Worm (Caenorhabditis elegans) whole organism, young adult: Measurements from ENCODE around the gene melo-3.

Experiments used
- B0019.2 ChIP-seq: fragments of 200-800 bp; sonication (Bioruptor generic); conservative IDR thresholded peaks from 2 replicates; pipeline ENCODE4 v1.3.6; 2022; ENCODE audit warnings: missing genetic modification reagents, missing genetic modification characterization, missing compliant biosample characterization
- F22D6.2 ChIP-seq: sonication (generic microtip); optimal IDR thresholded peaks from 2 replicates; lab custom pipeline; 2016; ENCODE audit warnings: mild to moderate bottlenecking, missing genetic modification characterization, missing compliant biosample characterization
- F23B12.7 ChIP-seq: sonication (generic microtip); optimal IDR thresholded peaks from 2 replicates; lab custom pipeline; 2017; ENCODE audit warnings: missing genetic modification characterization, mild to moderate bottlenecking, missing compliant biosample characterization, antibody characterized with exemption, moderate library complexity; ENCODE audit not compliant: insufficient read depth
- F37B4.10 ChIP-seq: fragments of 200-800 bp; sonication (Bioruptor generic); IDR thresholded peaks from 2 replicates; pipeline ENCODE4 v1.3.6; 2022; ENCODE audit warnings: missing genetic modification characterization, missing compliant biosample characterization
- F39B2.1 ChIP-seq: fragments of 200-800 bp; sonication (Bioruptor generic); IDR thresholded peaks from 2 replicates; pipeline ENCODE4 v1.3.6; 2022; ENCODE audit warnings: missing genetic modification reagents, missing genetic modification characterization, missing compliant biosample characterization
- F55B11.4 ChIP-seq: sonication (generic microtip); optimal IDR thresholded peaks from 2 replicates; lab custom pipeline; 2016; ENCODE audit warnings: missing compliant biosample characterization, missing genetic modification characterization, borderline replicate concordance; ENCODE audit not compliant: insufficient read depth
- F57A8.1 ChIP-seq: fragments of 200-800 bp; sonication (Bioruptor generic); optimal IDR thresholded peaks from 2 replicates; lab custom pipeline; 2018; ENCODE audit warnings: mild to moderate bottlenecking, missing genetic modification characterization, moderate library complexity, missing compliant biosample characterization
- K12H6.12 ChIP-seq: fragments of 200-800 bp; sonication (Bioruptor generic); optimal IDR thresholded peaks from 2 replicates; lab custom pipeline; 2018; ENCODE audit warnings: mild to moderate bottlenecking, missing genetic modification characterization, missing compliant biosample characterization
- Y53G8AR.9 ChIP-seq: fragments of 200-800 bp; sonication (Bioruptor generic); conservative IDR thresholded peaks from 2 replicates; pipeline ENCODE4 v1.3.6; 2022; ENCODE audit warnings: missing genetic modification reagents, missing genetic modification characterization, missing compliant biosample characterization
- Y67H2A.10 ChIP-seq: fragments of 200-800 bp; sonication (Bioruptor generic); conservative IDR thresholded peaks from 2 replicates; pipeline ENCODE4 v1.3.6; 2022; ENCODE audit warnings: missing genetic modification reagents, missing genetic modification characterization, missing compliant biosample characterization
- Y79H2A.3 ChIP-seq: fragments of 200-800 bp; sonication (Bioruptor generic); conservative IDR thresholded peaks from 2 replicates; pipeline ENCODE4 v1.3.6; 2022; ENCODE audit warnings: missing genetic modification reagents, missing genetic modification characterization, missing compliant biosample characterization
- Y95B8A.8 ChIP-seq: fragments of 200-800 bp; sonication (Bioruptor generic); IDR thresholded peaks from 2 replicates; pipeline ENCODE4 v1.3.6; 2022; ENCODE audit warnings: missing genetic modification reagents, missing genetic modification characterization, missing compliant biosample characterization
- attf-5 ChIP-seq: fragments of 200-800 bp; sonication (Bioruptor generic); optimal IDR thresholded peaks from 2 replicates; lab custom pipeline; 2018; ENCODE audit warnings: mild to moderate bottlenecking, missing genetic modification characterization, missing compliant biosample characterization
- attf-6 ChIP-seq: fragments of 200-800 bp; sonication (Bioruptor generic); IDR thresholded peaks from 2 replicates; pipeline ENCODE4 v1.3.6; 2022; ENCODE audit warnings: missing genetic modification reagents, missing genetic modification characterization, missing compliant biosample characterization
- bed-1 ChIP-seq: fragments of 200-800 bp; sonication (Bioruptor generic); IDR thresholded peaks from 2 replicates; pipeline ENCODE4 v1.3.6; 2022; ENCODE audit warnings: missing genetic modification reagents, missing genetic modification characterization, missing compliant biosample characterization
- ccch-3 ChIP-seq: fragments of 200-800 bp; sonication (Bioruptor generic); optimal IDR thresholded peaks from 2 replicates; lab custom pipeline; 2018; ENCODE audit warnings: mild to moderate bottlenecking, missing genetic modification characterization, missing compliant biosample characterization
- ceh-40 ChIP-seq: fragments of 200-800 bp; sonication (Bioruptor generic); IDR thresholded peaks from 2 replicates; pipeline ENCODE4 v1.3.6; 2022; ENCODE audit warnings: missing genetic modification characterization, missing compliant biosample characterization
- ceh-58 ChIP-seq: fragments of 200-800 bp; sonication (Bioruptor generic); IDR thresholded peaks from 2 replicates; pipeline ENCODE4 v1.3.6; 2022; ENCODE audit warnings: missing genetic modification characterization, missing compliant biosample characterization
- chd-7 ChIP-seq: sonication (generic microtip); optimal IDR thresholded peaks from 2 replicates; lab custom pipeline; 2016; ENCODE audit warnings: mild to moderate bottlenecking, missing genetic modification characterization, moderate library complexity, missing compliant biosample characterization
- dox-1 ChIP-seq: fragments of 200-800 bp; sonication (Bioruptor generic); IDR thresholded peaks from 2 replicates; pipeline ENCODE4 v1.3.6; 2022; ENCODE audit warnings: missing genetic modification reagents, missing genetic modification characterization, missing compliant biosample characterization
- dpff-1 ChIP-seq: sonication (generic microtip); optimal IDR thresholded peaks from 2 replicates; lab custom pipeline; 2017; ENCODE audit warnings: mild to moderate bottlenecking, missing genetic modification characterization, missing compliant biosample characterization
- dpl-1 ChIP-seq: fragments of 150-350 bp; optimal IDR thresholded peaks from 2 replicates; lab custom pipeline; 2014; ENCODE audit warnings: missing biosample characterization, missing genetic modification reagents, missing genetic modification characterization
- efl-1 ChIP-seq: fragments of 150-350 bp; optimal IDR thresholded peaks from 2 replicates; lab custom pipeline; 2014; ENCODE audit warnings: missing biosample characterization, missing genetic modification reagents, missing genetic modification characterization
- ekl-4 ChIP-seq: fragments of 200-800 bp; sonication (Bioruptor generic); IDR thresholded peaks from 2 replicates; pipeline ENCODE4 v1.3.6; 2022; ENCODE audit warnings: missing genetic modification reagents, missing genetic modification characterization, missing compliant biosample characterization
- ets-4 ChIP-seq: fragments of 200-800 bp; sonication (Bioruptor generic); optimal IDR thresholded peaks from 2 replicates; lab custom pipeline; 2018; ENCODE audit warnings: mild to moderate bottlenecking, missing genetic modification characterization, missing compliant biosample characterization
- fkh-3 ChIP-seq: sonication (generic microtip); optimal IDR thresholded peaks from 2 replicates; lab custom pipeline; 2016; ENCODE audit warnings: mild to moderate bottlenecking, missing genetic modification characterization, missing compliant biosample characterization
- hlh-26 ChIP-seq: fragments of 200-800 bp; sonication (Bioruptor generic); conservative IDR thresholded peaks from 2 replicates; pipeline ENCODE4 v1.3.6; 2022; ENCODE audit warnings: missing genetic modification reagents, missing genetic modification characterization, missing compliant biosample characterization
- hmg-1.2 ChIP-seq: fragments of 200-800 bp; sonication (Bioruptor generic); IDR thresholded peaks from 2 replicates; pipeline ENCODE4 v1.3.6; 2022; ENCODE audit warnings: missing genetic modification reagents, missing genetic modification characterization, missing compliant biosample characterization
- hmg-20 ChIP-seq: fragments of 200-800 bp; sonication (Bioruptor generic); IDR thresholded peaks from 2 replicates; pipeline ENCODE4 v1.3.6; 2022; ENCODE audit warnings: missing genetic modification reagents, missing genetic modification characterization, missing compliant biosample characterization
- lin-40 ChIP-seq: sonication (generic microtip); optimal IDR thresholded peaks from 2 replicates; lab custom pipeline; 2016; ENCODE audit warnings: missing genetic modification characterization, mild to moderate bottlenecking, missing compliant biosample characterization, missing genotype, missing genetic modification reagents
- lin-54 ChIP-seq: fragments of 200-800 bp; sonication (Bioruptor generic); optimal IDR thresholded peaks from 2 replicates; lab custom pipeline; 2018; ENCODE audit warnings: mild to moderate bottlenecking, missing genetic modification characterization, missing compliant biosample characterization
- madf-3 ChIP-seq: fragments of 200-800 bp; sonication (Bioruptor generic); IDR thresholded peaks from 2 replicates; pipeline ENCODE4 v1.3.6; 2022; ENCODE audit warnings: missing genetic modification reagents, missing genetic modification characterization, missing compliant biosample characterization
- madf-8 ChIP-seq: fragments of 200-800 bp; sonication (Bioruptor generic); conservative IDR thresholded peaks from 2 replicates; pipeline ENCODE4 v1.3.6; 2022; ENCODE audit warnings: missing genetic modification reagents, missing genetic modification characterization, missing compliant biosample characterization
- mel-28 ChIP-seq: sonication (generic microtip); optimal IDR thresholded peaks from 2 replicates; lab custom pipeline; 2016; ENCODE audit warnings: borderline replicate concordance, mild to moderate bottlenecking, missing genetic modification characterization, missing compliant biosample characterization
- nfyb-1 ChIP-seq: fragments of 200-800 bp; sonication (Bioruptor generic); IDR thresholded peaks from 2 replicates; pipeline ENCODE4 v1.3.6; 2022; ENCODE audit warnings: missing genetic modification reagents, missing genetic modification characterization, missing compliant biosample characterization
- pbrm-1 ChIP-seq: fragments of 200-800 bp; sonication (Bioruptor generic); IDR thresholded peaks from 2 replicates; pipeline ENCODE4 v1.3.6; 2022; ENCODE audit warnings: missing genetic modification reagents, missing genetic modification characterization, missing compliant biosample characterization
- pha-4 ChIP-seq: fragments of 150-350 bp; sonication (generic microtip); optimal IDR thresholded peaks from 2 replicates; lab custom pipeline; 2014; ENCODE audit warnings: missing biosample characterization, missing genetic modification reagents, missing genetic modification characterization
- rec-8 ChIP-seq, 2 experiments: sonication (generic microtip); optimal IDR thresholded peaks; 2 replicates each; lab custom pipeline; 2016; ENCODE audit warnings: mild to moderate bottlenecking in 2 of 2, missing genetic modification characterization in 2 of 2, missing genetic modification reagents in 2 of 2, missing genotype in 2 of 2, missing biosample characterization in 1 of 2, missing compliant biosample characterization in 1 of 2, moderate library complexity in 1 of 2
- rpc-1 ChIP-seq, 2 experiments: fragments of 150-350 bp in 1 of 2; sonication (generic microtip) in 1 of 2; optimal IDR thresholded peaks; 2 replicates each; lab custom pipeline; 2014 to 2018; ENCODE audit warnings: missing biosample characterization in 1 of 2, missing genetic modification characterization in 1 of 2, missing genetic modification reagents in 1 of 2, missing genotype in 1 of 2
- sdz-38 ChIP-seq: sonication (generic microtip); optimal IDR thresholded peaks from 2 replicates; lab custom pipeline; 2016; ENCODE audit warnings: missing genotype, missing genetic modification characterization, missing compliant biosample characterization
- snpc-1.1 ChIP-seq: sonication (generic microtip); optimal IDR thresholded peaks from 2 replicates; lab custom pipeline; 2017; ENCODE audit warnings: missing genetic modification characterization, mild to moderate bottlenecking, missing compliant biosample characterization, antibody characterized with exemption, moderate library complexity, missing genotype, missing genetic modification reagents; ENCODE audit not compliant: insufficient read depth
- somi-1 ChIP-seq: fragments of 200-800 bp; sonication (Bioruptor generic); optimal IDR thresholded peaks from 2 replicates; lab custom pipeline; 2018; ENCODE audit warnings: mild to moderate bottlenecking, missing genetic modification characterization, missing compliant biosample characterization
- tlf-1 ChIP-seq: fragments of 200-800 bp; sonication (Bioruptor generic); optimal IDR thresholded peaks from 2 replicates; lab custom pipeline; 2018; ENCODE audit warnings: mild to moderate bottlenecking, missing genetic modification characterization, missing compliant biosample characterization
- unc-62 ChIP-seq: fragments of 150-350 bp; optimal IDR thresholded peaks from 2 replicates; lab custom pipeline; 2014; ENCODE audit warnings: missing biosample characterization, missing genetic modification reagents, missing genetic modification characterization
- xnd-1 ChIP-seq: sonication (generic microtip); optimal IDR thresholded peaks from 2 replicates; lab custom pipeline; 2016; ENCODE audit warnings: missing genotype, missing genetic modification reagents, missing genetic modification characterization, missing compliant biosample characterization
- ztf-18 ChIP-seq: sonication (generic microtip); optimal IDR thresholded peaks from 2 replicates; lab custom pipeline; 2016; ENCODE audit warnings: missing genotype, mild to moderate bottlenecking, missing genetic modification characterization, missing compliant biosample characterization
- ztf-25 ChIP-seq: fragments of 200-800 bp; sonication (Bioruptor generic); IDR thresholded peaks from 2 replicates; pipeline ENCODE4 v1.3.6; 2022; ENCODE audit warnings: missing genetic modification reagents, missing genetic modification characterization, missing compliant biosample characterization
- ztf-26 ChIP-seq: sonication (generic microtip); optimal IDR thresholded peaks from 2 replicates; lab custom pipeline; 2017; ENCODE audit warnings: missing genetic modification characterization, missing compliant biosample characterization
- ztf-28 ChIP-seq: fragments of 200-800 bp; sonication (Bioruptor generic); IDR thresholded peaks from 2 replicates; pipeline ENCODE4 v1.3.6; 2022; ENCODE audit warnings: missing genetic modification reagents, missing genetic modification characterization, missing compliant biosample characterization

The melo-3 gene

DNA sequence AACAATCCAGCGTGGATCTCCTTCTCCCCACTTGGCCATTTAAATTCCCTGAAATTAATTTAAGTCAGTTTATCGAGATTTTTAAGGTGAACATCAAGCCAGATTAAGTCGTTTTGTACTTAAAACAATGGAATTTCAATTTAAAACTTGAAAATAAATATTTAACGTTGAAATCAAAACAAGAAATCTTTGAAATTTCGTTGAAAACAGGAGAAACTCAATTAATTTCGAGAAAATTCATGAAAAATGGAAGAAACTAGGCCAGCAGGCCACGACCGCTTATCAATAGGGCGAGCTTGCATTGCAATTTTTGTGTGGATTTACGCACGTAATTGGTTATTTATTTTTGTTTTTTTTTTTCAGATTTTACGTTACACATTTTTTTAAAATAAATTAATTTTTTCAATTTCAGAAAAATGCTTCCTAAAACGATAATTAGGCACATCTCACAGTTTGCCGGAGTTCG lies 48.7 kb upstream of the melo-3 start, which contains the start of the genes ahsa-1 and C01G10.7 (continued):
- no peak for TF ChIP-seq F37B4.10 (GFP tag; lab: Robert Waterston, UW)
- peak; percentile 84 for TF ChIP-seq F23B12.7
- peak; percentile 30 for TF ChIP-seq ccch-3 (GFP tag; lab: Kevin White, UChicago)
- TF ChIP-seq Y79H2A.3, result peak; percentile 77
- peak; percentile 74 for TF ChIP-seq ztf-18 (tag; lab: Kevin White, UChicago)
- TF ChIP-seq unc-62 (GFP tag; lab: Kevin White, UChicago), result no peak
- peak; percentile 46 for TF ChIP-seq ztf-26 (tag; lab: Kevin White, UChicago)
- no peak for TF ChIP-seq chd-7
- no peak for TF ChIP-seq fkh-3 (tag; lab: Kevin White, UChicago)
- TF ChIP-seq Y67H2A.10, result peak; percentile 74
- peak; percentile 74 for TF ChIP-seq madf-8 (GFP tag; lab: Robert Waterston, UW)
- peak; percentile 57 for TF ChIP-seq efl-1
- TF ChIP-seq sdz-38, result no peak
- TF ChIP-seq lin-54 (GFP tag; lab: Kevin White, UChicago), result peak; percentile 82
- TF ChIP-seq ceh-40 (GFP tag; lab: Robert Waterston, UW), result no peak
- TF ChIP-seq ekl-4, result peak; percentile 88
- TF ChIP-seq pbrm-1 (GFP tag; lab: Robert Waterston, UW), result peak; percentile 87; the same call in 1 of the 2 replicates
- no peak for TF ChIP-seq hmg-20
- TF ChIP-seq hlh-26, result no peak
- TF ChIP-seq tlf-1 (GFP tag; lab: Kevin White, UChicago), result peak; percentile 86
- peak; percentile 57 for TF ChIP-seq mel-28
- TF ChIP-seq hmg-1.2 (GFP tag; lab: Robert Waterston, UW), result peak; percentile 51; the same call in 1 of the 2 replicates
- no peak for TF ChIP-seq F39B2.1 (GFP tag; lab: Robert Waterston, UW)
- peak; percentile 93 for TF ChIP-seq ztf-28 (GFP tag; lab: Robert Waterston, UW)
- TF ChIP-seq F22D6.2 (tag; lab: Kevin White, UChicago), result peak; percentile 52
- TF ChIP-seq madf-3 (GFP tag; lab: Robert Waterston, UW), result no peak
- no peak for TF ChIP-seq dpl-1 (GFP tag; lab: Kevin White, UChicago)
- peak; percentile 76; the same call in 1 of the 2 replicates for TF ChIP-seq Y53G8AR.9 (GFP tag; lab: Robert Waterston, UW)
- TF ChIP-seq bed-1 (GFP tag; lab: Robert Waterston, UW), result no peak
- TF ChIP-seq rpc-1 (optimal IDR thresholded peaks at IDR 0.05; lab: Kevin White, UChicago), result peak; percentile 31
- no peak for TF ChIP-seq rpc-1 (tag; optimal IDR thresholded peaks at IDR 0.05; lab: Kevin White, UChicago)
- TF ChIP-seq F57A8.1 (GFP tag; lab: Kevin White, UChicago), result no peak
- TF ChIP-seq F55B11.4, result no peak
- no peak for TF ChIP-seq ceh-58 (GFP tag; lab: Robert Waterston, UW)
- no peak for TF ChIP-seq dpff-1 (tag; lab: Kevin White, UChicago)
- TF ChIP-seq xnd-1 (tag; lab: Kevin White, UChicago), result peak; percentile 19

DNA sequence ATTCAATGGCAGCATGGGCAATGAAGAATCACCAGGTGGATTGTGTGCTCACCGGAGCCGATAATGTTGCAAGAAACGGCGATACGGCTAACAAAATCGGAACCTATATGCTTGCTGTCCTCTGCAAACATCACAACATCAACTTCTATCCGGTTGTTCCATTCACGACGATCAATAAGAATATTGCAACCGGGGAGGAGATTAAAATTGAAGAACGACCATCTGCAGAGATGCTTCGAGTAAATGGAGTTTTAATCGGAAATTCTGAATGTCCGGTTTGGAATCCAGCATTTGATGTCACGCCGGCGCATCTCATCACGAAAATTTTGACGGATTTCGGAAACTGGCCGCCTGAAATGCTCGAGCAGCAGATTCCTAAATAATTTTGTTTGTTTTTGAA lies 47.0 kb upstream of the melo-3 start:
- TF ChIP-seq ccch-3 (GFP tag; lab: Kevin White, UChicago), result no peak
- TF ChIP-seq chd-7, result peak; percentile 57
- TF ChIP-seq K12H6.12 (tag; lab: Kevin White, UChicago), result no peak
- TF ChIP-seq B0019.2 (GFP tag; lab: Robert Waterston, UW), result no peak
- 0 out of 2 replicates have a peak, but pooled peaks have one; percentile 40 for TF ChIP-seq Y95B8A.8
- TF ChIP-seq nfyb-1 (GFP tag; lab: Robert Waterston, UW), result 0 out of 2 replicates have a peak, but pooled peaks have one; percentile 27
- TF ChIP-seq lin-40, result no peak
- no peak for TF ChIP-seq rec-8 (tag; optimal IDR thresholded peaks at IDR 0.05; lab: Kevin White, UChicago)
- TF ChIP-seq attf-5, result peak; percentile 14
- no peak for TF ChIP-seq ztf-25 (GFP tag; lab: Robert Waterston, UW)
- no peak for TF ChIP-seq dox-1 (GFP tag; lab: Robert Waterston, UW)
- TF ChIP-seq ztf-26 (tag; lab: Kevin White, UChicago), result peak; percentile 9
- no peak for TF ChIP-seq ztf-28 (GFP tag; lab: Robert Waterston, UW)
- TF ChIP-seq ets-4, result no peak
- TF ChIP-seq snpc-1.1 (tag; lab: Kevin White, UChicago), result no peak
- TF ChIP-seq pha-4, result no peak
- peak; percentile 57 for TF ChIP-seq attf-6 (GFP tag; lab: Robert Waterston, UW)
- no peak for TF ChIP-seq somi-1
